Worm (Caenorhabditis elegans): ENCODE data around the gene W01B6.5.
"Not testable (repeated sequence)": the region's sequence is repeated elsewhere in the genome, so short reads cannot be mapped to it uniquely, and the experiment has no call there.

Gene W01B6.5

DNA sequence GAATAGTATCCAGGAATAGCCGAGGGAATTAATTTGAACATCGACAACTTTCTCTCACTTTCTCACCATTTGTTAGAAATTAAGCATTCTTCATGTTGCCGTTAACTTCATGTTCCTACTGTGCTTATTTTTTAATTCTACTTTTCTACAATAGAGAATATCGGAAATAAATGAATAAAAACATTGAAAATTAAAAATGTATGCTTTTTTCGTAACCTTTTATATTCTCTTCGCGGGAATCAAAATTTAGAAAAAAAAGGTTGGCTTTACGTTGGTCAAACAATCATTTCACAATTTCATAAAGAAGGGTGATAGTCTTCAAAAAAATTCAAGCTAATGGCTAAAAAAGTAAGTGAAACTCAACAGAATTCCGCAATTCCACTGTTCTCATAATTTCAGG is at the start of gene W01B6.5:
W01B6.5 (plus strand) TSS at position 301 of the 400 bp plus-strand sequence.
- TF ChIP-seq tbx-37 (GFP tag; conservative IDR thresholded peaks at IDR 0.05) (no peak), sea-1 (GFP tag; conservative IDR thresholded peaks at IDR 0.05) (no peak), ama-1 (optimal IDR thresholded peaks at IDR 0.05) (no peak), tra-4 (tag; optimal IDR thresholded peaks at IDR 0.05) (no peak), ceh-36 (tag; optimal IDR thresholded peaks at IDR 0.05) (no peak), scrt-1 (GFP tag; IDR thresholded peaks at IDR 0.05) (no peak), ets-7 (tag; optimal IDR thresholded peaks at IDR 0.05) (no peak), hmg-4 (GFP tag; optimal IDR thresholded peaks at IDR 0.05) (no peak), aly-1 (tag; optimal IDR thresholded peaks at IDR 0.05) (no peak), pes-1 (GFP tag; IDR thresholded peaks at IDR 0.05) (no peak), F13C5.2 (tag; optimal IDR thresholded peaks at IDR 0.05) (no peak), tbx-11 (GFP tag; IDR thresholded peaks at IDR 0.05) (no peak), hnd-1 (tag; optimal IDR thresholded peaks at IDR 0.05) (no peak), flt-1 (GFP tag; IDR thresholded peaks at IDR 0.05) (no peak)

- TF ChIP-seq F13C5.2 (tag; optimal IDR thresholded peaks at IDR 0.05) (no peak), hmbx-1 (tag; optimal IDR thresholded peaks at IDR 0.05) (no peak), flt-1 (GFP tag; IDR thresholded peaks at IDR 0.05) (no peak), hnd-1 (tag; optimal IDR thresholded peaks at IDR 0.05) (no peak), tbx-11 (GFP tag; IDR thresholded peaks at IDR 0.05) (no peak), sea-1 (GFP tag; conservative IDR thresholded peaks at IDR 0.05) (no peak), tbx-37 (GFP tag; conservative IDR thresholded peaks at IDR 0.05) (no peak), B0310.2 (tag; optimal IDR thresholded peaks at IDR 0.05) (no peak), tra-4 (tag; optimal IDR thresholded peaks at IDR 0.05) (no peak), ets-7 (tag; optimal IDR thresholded peaks at IDR 0.05) (no peak), hmg-4 (GFP tag; optimal IDR thresholded peaks at IDR 0.05) (no peak), aly-1 (tag; optimal IDR thresholded peaks at IDR 0.05) (no peak), ceh-13 (GFP tag; optimal IDR thresholded peaks at IDR 0.05) (no peak)
Observed at ce11 chrIV:10027566-10027965, 48.4 kb upstream of the W01B6.5 start, which contains the start of gene gipc-2. Gene gipc-2 (minus strand): TSS chrIV:10027666.

- not testable (repeated sequence) for TF ChIP-seq aly-1 (tag; optimal IDR thresholded peaks at IDR 0.05); hmg-4 (GFP tag; optimal IDR thresholded peaks at IDR 0.05); tbx-11 (GFP tag; IDR thresholded peaks at IDR 0.05)
Observed at ce11 chrIV:10028779-10029178, 47.2 kb upstream of the W01B6.5 start, which contains the start of the genes F44D12.16 and msd-2. Gene F44D12.16 (plus strand): TSS chrIV:10029079. Gene msd-2 (plus strand): TSS chrIV:10029083.

- TF ChIP-seq ama-1 (optimal IDR thresholded peaks at IDR 0.05): no peak
- no peak for TF ChIP-seq sea-1 (GFP tag; conservative IDR thresholded peaks at IDR 0.05)
- no peak for TF ChIP-seq scrt-1 (GFP tag; IDR thresholded peaks at IDR 0.05)
- no peak for TF ChIP-seq ceh-36 (tag; optimal IDR thresholded peaks at IDR 0.05)
- no peak for TF ChIP-seq tbx-11 (GFP tag; IDR thresholded peaks at IDR 0.05)
- no peak for TF ChIP-seq F13C5.2 (tag; optimal IDR thresholded peaks at IDR 0.05)
- TF ChIP-seq hmbx-1 (tag; optimal IDR thresholded peaks at IDR 0.05): no peak
- no peak for TF ChIP-seq ceh-13 (GFP tag; optimal IDR thresholded peaks at IDR 0.05)
- TF ChIP-seq hmg-4 (GFP tag; optimal IDR thresholded peaks at IDR 0.05): no peak
- no peak for TF ChIP-seq flt-1 (GFP tag; IDR thresholded peaks at IDR 0.05)
- TF ChIP-seq pes-1 (GFP tag; IDR thresholded peaks at IDR 0.05): no peak
- no peak for TF ChIP-seq ets-7 (tag; optimal IDR thresholded peaks at IDR 0.05)
Observed at ce11 chrIV:10033053-10033452, 42.9 kb upstream of the W01B6.5 start, which contains the start of gene F44D12.6. Gene F44D12.6 (plus strand): TSS chrIV:10033353.

DNA sequence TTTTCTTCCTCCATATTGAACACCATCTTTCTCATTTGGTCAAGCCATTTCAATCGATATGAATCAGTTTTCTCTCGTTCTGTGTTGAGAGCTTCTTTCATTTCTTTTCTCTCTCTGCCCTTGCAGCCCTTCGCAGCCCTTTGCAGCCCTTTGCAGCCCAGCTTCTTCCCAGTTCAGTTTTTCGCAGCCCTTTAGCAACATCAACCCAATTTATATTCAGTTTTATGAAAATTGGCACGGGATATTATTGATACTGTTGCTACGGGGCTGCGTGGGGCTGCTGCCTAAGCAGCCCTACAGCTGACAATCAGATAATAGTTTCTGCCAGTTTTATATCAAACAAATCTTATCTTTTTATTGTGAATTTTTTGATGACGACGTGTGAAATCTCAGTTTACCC is 39.0 kb upstream of the W01B6.5 start, which contains the start of gene F44D12.10:
F44D12.10 (minus strand) TSS at position 101 of the 400 bp plus-strand sequence.
- TF ChIP-seq F13C5.2 (tag; optimal IDR thresholded peaks at IDR 0.05) (no peak), scrt-1 (GFP tag; IDR thresholded peaks at IDR 0.05) (no peak), ceh-36 (tag; optimal IDR thresholded peaks at IDR 0.05) (no peak), hmg-4 (GFP tag; optimal IDR thresholded peaks at IDR 0.05) (no peak), ceh-13 (GFP tag; optimal IDR thresholded peaks at IDR 0.05) (no peak)

DNA sequence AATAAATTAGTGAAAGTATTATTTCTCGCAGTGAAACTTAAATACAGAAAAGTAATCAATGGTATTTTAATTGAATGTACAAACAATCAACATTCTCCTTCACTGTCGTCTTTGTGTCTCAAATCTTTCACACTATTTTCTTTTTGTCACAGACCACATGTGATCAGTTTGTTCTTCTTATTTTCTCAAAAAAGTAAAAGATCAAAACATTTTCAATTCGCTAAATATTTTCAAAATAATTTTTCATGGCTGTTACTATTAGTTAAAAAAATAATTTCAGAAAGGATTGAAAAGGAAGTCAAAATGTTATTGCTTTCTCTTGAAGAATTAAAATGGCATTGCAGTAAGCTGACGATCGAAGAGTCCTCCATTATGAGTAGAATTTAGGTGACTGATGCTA is 35.2 kb upstream of the W01B6.5 start, which contains the start of gene dhs-31:
dhs-31 (minus strand) TSS at position 101 of the 400 bp plus-strand sequence.
- TF ChIP-seq ceh-13 (GFP tag; optimal IDR thresholded peaks at IDR 0.05) (no peak), hmg-4 (GFP tag; optimal IDR thresholded peaks at IDR 0.05) (no peak), hmbx-1 (tag; optimal IDR thresholded peaks at IDR 0.05) (no peak), ets-7 (tag; optimal IDR thresholded peaks at IDR 0.05) (no peak), sea-1 (GFP tag; conservative IDR thresholded peaks at IDR 0.05) (no peak), tbx-11 (GFP tag; IDR thresholded peaks at IDR 0.05) (no peak), ceh-36 (tag; optimal IDR thresholded peaks at IDR 0.05) (no peak), ama-1 (optimal IDR thresholded peaks at IDR 0.05) (no peak), flt-1 (GFP tag; IDR thresholded peaks at IDR 0.05) (no peak), hnd-1 (tag; optimal IDR thresholded peaks at IDR 0.05) (no peak), F13C5.2 (tag; optimal IDR thresholded peaks at IDR 0.05) (no peak)

DNA sequence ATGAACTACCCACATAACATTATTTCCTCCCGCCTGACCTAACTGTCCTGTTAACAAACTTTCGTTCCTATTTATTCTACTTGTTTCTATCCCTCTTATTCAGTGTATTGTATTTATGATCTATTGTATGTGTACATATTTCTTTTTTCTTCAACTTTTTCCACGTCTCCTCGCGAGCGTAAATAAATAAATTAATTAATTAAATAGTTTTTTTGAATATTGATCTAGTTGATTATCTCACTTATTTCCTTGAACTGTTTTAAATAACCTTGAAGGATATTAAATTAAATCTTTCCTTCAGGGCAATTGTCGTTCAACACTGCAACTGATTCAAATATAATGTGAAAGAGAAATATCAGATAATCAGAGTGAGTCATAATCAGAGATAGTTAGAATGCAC is 33.1 kb upstream of the W01B6.5 start, which contains the start of gene frk-1:
frk-1 (plus strand) TSS at position 301 of the 400 bp plus-strand sequence.
- TF ChIP-seq ceh-36 (tag; optimal IDR thresholded peaks at IDR 0.05) (no peak), flt-1 (GFP tag; IDR thresholded peaks at IDR 0.05) (no peak), B0310.2 (tag; optimal IDR thresholded peaks at IDR 0.05) (no peak)

DNA sequence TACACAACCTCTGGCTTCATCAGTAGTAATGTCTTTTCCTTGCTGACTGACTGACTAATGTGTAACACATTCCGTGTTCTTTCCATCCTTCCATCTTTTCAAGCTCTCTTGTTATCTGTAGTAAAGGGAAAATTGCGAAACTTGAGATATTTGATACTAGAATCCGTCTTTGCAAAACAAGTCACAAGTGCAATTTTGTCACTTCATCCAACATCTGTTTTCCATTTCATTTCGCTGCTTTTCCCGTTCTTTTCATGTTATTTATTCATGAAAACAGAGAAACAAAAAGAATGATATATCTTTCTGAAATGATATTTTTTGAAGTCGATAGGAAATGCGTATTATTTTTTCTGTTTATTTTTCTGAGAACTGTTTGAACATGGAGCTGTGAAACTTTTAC is 30.0 kb upstream of the W01B6.5 start:
- TF ChIP-seq tra-4 (tag; optimal IDR thresholded peaks at IDR 0.05): no peak
- no peak for TF ChIP-seq scrt-1 (GFP tag; IDR thresholded peaks at IDR 0.05)
- TF ChIP-seq ets-7 (tag; optimal IDR thresholded peaks at IDR 0.05): no peak
- no peak for TF ChIP-seq flt-1 (GFP tag; IDR thresholded peaks at IDR 0.05)
- no peak for TF ChIP-seq hmg-4 (GFP tag; optimal IDR thresholded peaks at IDR 0.05)
- no peak for TF ChIP-seq F13C5.2 (tag; optimal IDR thresholded peaks at IDR 0.05)
- TF ChIP-seq ceh-36 (tag; optimal IDR thresholded peaks at IDR 0.05): no peak
- TF ChIP-seq aly-1 (tag; optimal IDR thresholded peaks at IDR 0.05): no peak
- no peak for TF ChIP-seq tbx-11 (GFP tag; IDR thresholded peaks at IDR 0.05)
- no peak for TF ChIP-seq sea-1 (GFP tag; conservative IDR thresholded peaks at IDR 0.05)

Data from whole organism, early embryonic.